Fruit fly (Drosophila melanogaster) whole organism, prepupa: Measurements from ENCODE around the gene Spn31A.

ENCODE experiments used
- CG10669 ChIP-seq: fragments of 200-800 bp; sonication (Bioruptor generic); optimal IDR thresholded peaks from 3 replicates; lab custom pipeline; 2018; ENCODE audit warnings: missing biosample characterization, mild to moderate bottlenecking, missing genetic modification characterization, moderate library complexity
- CG11902 ChIP-seq: fragments of 200-800 bp; sonication (Bioruptor generic); optimal IDR thresholded peaks from 3 replicates; lab custom pipeline; 2016; ENCODE audit warnings: missing biosample characterization, missing genetic modification characterization
- CG16779 ChIP-seq: fragments of 200-800 bp; sonication (Bioruptor generic); optimal IDR thresholded peaks from 3 replicates; lab custom pipeline; 2017; ENCODE audit warnings: missing biosample characterization, mild to moderate bottlenecking, missing genetic modification characterization
- CG4318 ChIP-seq: fragments of 200-800 bp; sonication (Bioruptor generic); optimal IDR thresholded peaks from 3 replicates; lab custom pipeline; 2017; ENCODE audit warnings: missing biosample characterization, mild to moderate bottlenecking, missing genetic modification characterization
- CG6276 ChIP-seq: fragments of 200-800 bp; sonication (Bioruptor generic); optimal IDR thresholded peaks from 2 replicates; lab custom pipeline; 2017; ENCODE audit warnings: missing biosample characterization, mild to moderate bottlenecking, missing genetic modification characterization
- CG8319 ChIP-seq: fragments of 200-800 bp; sonication (Bioruptor generic); optimal IDR thresholded peaks from 3 replicates; lab custom pipeline; 2016; ENCODE audit warnings: missing biosample characterization, missing genetic modification characterization
- Eip75B ChIP-seq: fragments of 200-800 bp; sonication (Bioruptor generic); optimal IDR thresholded peaks from 3 replicates; lab custom pipeline; 2016; ENCODE audit warnings: missing biosample characterization, missing genetic modification characterization
- Ets21C ChIP-seq: fragments of 200-800 bp; sonication (Bioruptor generic); optimal IDR thresholded peaks from 3 replicates; lab custom pipeline; 2016; ENCODE audit warnings: missing biosample characterization, missing genetic modification characterization
- Sox102F ChIP-seq: fragments of 200-800 bp; sonication (Bioruptor generic); optimal IDR thresholded peaks from 2 replicates; lab custom pipeline; 2016; ENCODE audit warnings: missing biosample characterization, mild to moderate bottlenecking, missing genetic modification characterization
- achi ChIP-seq: fragments of 200-800 bp; sonication (Bioruptor generic); optimal IDR thresholded peaks from 3 replicates; lab custom pipeline; 2016; ENCODE audit warnings: missing biosample characterization, missing genetic modification characterization
- eg ChIP-seq: fragments of 200-800 bp; sonication (Bioruptor generic); IDR thresholded peaks from 3 replicates; pipeline ENCODE4 v1.3.6; 2022; ENCODE audit warnings: missing biosample characterization, missing genetic modification characterization
- fd85E ChIP-seq: fragments of 200-800 bp; sonication (Bioruptor generic); optimal IDR thresholded peaks from 3 replicates; lab custom pipeline; 2016; ENCODE audit warnings: missing biosample characterization, missing genetic modification characterization
- net ChIP-seq: fragments of 200-800 bp; sonication (Bioruptor generic); optimal IDR thresholded peaks from 3 replicates; lab custom pipeline; 2016; ENCODE audit warnings: missing biosample characterization, missing genetic modification characterization

- TF ChIP-seq achi (peak; percentile 42), CG11902 (no peak), CG16779 (tag; lab: Kevin White, UChicago) (no peak), fd85E (GFP tag; lab: Kevin White, UChicago) (no peak), CG6276 (peak; percentile 36), CG4318 (peak; percentile 4), eg (GFP tag; lab: Robert Waterston, UW) (peak; percentile 53; the same call in 2 of the 3 replicates), Sox102F (GFP tag; lab: Kevin White, UChicago) (no peak), CG8319 (no peak), Eip75B (GFP tag; lab: Kevin White, UChicago) (peak; percentile 18), net (GFP tag; lab: Kevin White, UChicago) (peak; percentile 56), CG10669 (GFP tag; lab: Kevin White, UChicago) (peak; percentile 42), Ets21C (GFP tag; lab: Kevin White, UChicago) (no peak)
Observed at dm6 chr2L:10035786-10036364, 24.7 kb upstream of the Spn31A start.
